Fruit fly (Drosophila melanogaster): ENCODE measurements around the gene Mettl3.

Gene Mettl3

dm6 chr3R:24047226-24047976 lies 15.4 kb downstream of the Mettl3 start, which contains the start of gene CG5986 (continued):
- TF ChIP-seq fru (optimal IDR thresholded peaks at IDR 0.05) (no peak), CG6765 (GFP tag; optimal IDR thresholded peaks at IDR 0.05) (no peak), Dfd (GFP tag; optimal IDR thresholded peaks at IDR 0.05) (peak in 1 of 2 experiments; percentile 17), CG14710 (tag; optimal IDR thresholded peaks at IDR 0.05) (no peak), CG9797 (GFP tag; optimal IDR thresholded peaks at IDR 0.05) (no peak), CG8478 (optimal IDR thresholded peaks at IDR 0.05) (no peak), ATbp (GFP tag; optimal IDR thresholded peaks at IDR 0.05) (no peak), Atf3 (GFP tag; optimal IDR thresholded peaks at IDR 0.05) (no peak), Hr3 (GFP tag; optimal IDR thresholded peaks at IDR 0.05) (no peak), pita (GFP tag; optimal IDR thresholded peaks at IDR 0.05) (no peak), CG1603 (tag; optimal IDR thresholded peaks at IDR 0.05) (no peak), CG9817 (tag; optimal IDR thresholded peaks at IDR 0.05) (no peak), NC2β (GFP tag; optimal IDR thresholded peaks at IDR 0.05) (no peak), Blimp-1 (GFP tag; optimal IDR thresholded peaks at IDR 0.05) (no peak), az2 (GFP tag; optimal IDR thresholded peaks at IDR 0.05) (no peak), CG11695 (GFP tag; IDR thresholded peaks at IDR 0.05) (no peak), CrebB (tag; optimal IDR thresholded peaks at IDR 0.05) (no peak), aop (GFP tag; IDR thresholded peaks at IDR 0.05) (no peak), run (tag; optimal IDR thresholded peaks at IDR 0.05) (no peak), MBD-R2 (GFP tag; IDR thresholded peaks at IDR 0.05) (peak; percentile 30; the same call in 1 of the 2 replicates), CG11504 (tag; optimal IDR thresholded peaks at IDR 0.05) (no peak), fu2 (GFP tag; optimal IDR thresholded peaks at IDR 0.05) (no peak), CG15011 (GFP tag; optimal IDR thresholded peaks at IDR 0.05) (no peak), CG31365 (tag; optimal IDR thresholded peaks at IDR 0.05) (peak; percentile 38), CG12391 (tag; optimal IDR thresholded peaks at IDR 0.05) (no peak), Hr78 (GFP tag; optimal IDR thresholded peaks at IDR 0.05) (no peak), CG3407 (GFP tag; optimal IDR thresholded peaks at IDR 0.05) (no peak), mam (GFP tag; optimal IDR thresholded peaks at IDR 0.05) (no peak), CG3838 (GFP tag; optimal IDR thresholded peaks at IDR 0.05) (no peak), dpn (GFP tag; optimal IDR thresholded peaks at IDR 0.05) (no peak), NC2α (GFP tag; optimal IDR thresholded peaks at IDR 0.05) (no peak), Bteb2 (GFP tag; optimal IDR thresholded peaks at IDR 0.05) (no peak), Dll (GFP tag; IDR thresholded peaks at IDR 0.05; ENCODE audit: partially characterized antibody) (no peak), fd3F (GFP tag; optimal IDR thresholded peaks at IDR 0.05) (no peak), bcd (GFP tag; optimal IDR thresholded peaks at IDR 0.05) (no peak), Hsf (GFP tag; optimal IDR thresholded peaks at IDR 0.05) (no peak), twi (tag; optimal IDR thresholded peaks at IDR 0.05) (no peak), fd102C (GFP tag; optimal IDR thresholded peaks at IDR 0.05) (no peak), nau (GFP tag; optimal IDR thresholded peaks at IDR 0.05) (no peak), CG12104 (GFP tag; optimal IDR thresholded peaks at IDR 0.05) (no peak), CG7357 (GFP tag; IDR thresholded peaks at IDR 0.05) (no peak), zen2 (GFP tag; IDR thresholded peaks at IDR 0.05; ENCODE audit: partially characterized antibody) (no peak), caup (GFP tag; optimal IDR thresholded peaks at IDR 0.05; ENCODE audit: severe bottlenecking) (no peak), Mes4 (GFP tag; optimal IDR thresholded peaks at IDR 0.05) (no peak), sens (GFP tag) (no peak), Drgx (GFP tag; IDR thresholded peaks at IDR 0.05) (peak; percentile 72), ind (GFP tag; optimal IDR thresholded peaks at IDR 0.05) (no peak), Nf-YB (GFP tag; optimal IDR thresholded peaks at IDR 0.05) (peak; percentile 11), CG11560 (tag; IDR thresholded peaks at IDR 0.05) (no peak), CG4617 (GFP tag; optimal IDR thresholded peaks at IDR 0.05; ENCODE audit: borderline replicate concordance) (no peak)

All from whole organism, embryonic.